Worm (Caenorhabditis elegans) whole organism, L4 larva: Measurements from ENCODE around the gene sumv-1.

Source experiments
- F49E8.2 ChIP-seq: sonication (generic microtip); optimal IDR thresholded peaks from 2 replicates; lab custom pipeline; 2016; ENCODE audit warnings: missing compliant biosample characterization, mild to moderate bottlenecking, missing genetic modification characterization, borderline replicate concordance
- T20F7.1 ChIP-seq: fragments of 200-800 bp; sonication (Bioruptor generic); optimal IDR thresholded peaks from 2 replicates; lab custom pipeline; 2018; ENCODE audit warnings: mild to moderate bottlenecking, missing genetic modification characterization, missing compliant biosample characterization
- T26A8.4 ChIP-seq: fragments of 200-800 bp; sonication (Bioruptor generic); IDR thresholded peaks from 2 replicates; pipeline ENCODE4 v1.3.6; 2022; ENCODE audit warnings: missing genetic modification characterization, missing compliant biosample characterization
- Y105C5A.15 ChIP-seq: fragments of 200-800 bp; sonication (Bioruptor generic); IDR thresholded peaks from 2 replicates; pipeline ENCODE4 v1.3.6; 2022; ENCODE audit warnings: missing genetic modification characterization, missing compliant biosample characterization
- Y48G9A.11 ChIP-seq: fragments of 200-800 bp; sonication (Bioruptor generic); IDR thresholded peaks from 2 replicates; pipeline ENCODE4 v1.3.6; 2022; ENCODE audit warnings: missing genetic modification reagents, missing genetic modification characterization, missing compliant biosample characterization
- Y75B8A.6 ChIP-seq: fragments of 200-800 bp; sonication (Bioruptor generic); IDR thresholded peaks from 2 replicates; pipeline ENCODE4 v1.3.6; 2022; ENCODE audit warnings: missing genetic modification reagents, missing genetic modification characterization, missing compliant biosample characterization
- aha-1 ChIP-seq: fragments of 150-350 bp; peaks from one replicate; lab custom pipeline; 2014; ENCODE audit warnings: missing biosample characterization, missing genetic modification characterization
- aly-2 ChIP-seq: sonication (generic microtip); optimal IDR thresholded peaks from 2 replicates; lab custom pipeline; 2018; ENCODE audit warnings: missing biosample characterization, missing genetic modification characterization
- ama-1 ChIP-seq: fragments of 150-350 bp; optimal IDR thresholded peaks from 2 replicates; lab custom pipeline; 2014; ENCODE audit warnings: inconsistent platforms, mixed read lengths
- ceh-28 ChIP-seq: fragments of 150-350 bp; optimal IDR thresholded peaks from 2 replicates; lab custom pipeline; 2014; ENCODE audit warnings: missing biosample characterization, missing genetic modification reagents, missing genetic modification characterization
- ceh-32 ChIP-seq: sonication (generic microtip); optimal IDR thresholded peaks from 2 replicates; lab custom pipeline; 2016; ENCODE audit warnings: mild to moderate bottlenecking, missing genetic modification characterization, missing compliant biosample characterization; ENCODE audit not compliant: poor library complexity
- ceh-44 ChIP-seq: fragments of 200-800 bp; sonication (Bioruptor generic); IDR thresholded peaks from 2 replicates; pipeline ENCODE4 v1.3.6; 2022; ENCODE audit warnings: missing genetic modification reagents, missing genetic modification characterization, missing compliant biosample characterization
- ceh-82 ChIP-seq: sonication (generic microtip); optimal IDR thresholded peaks from 2 replicates; lab custom pipeline; 2017; ENCODE audit warnings: missing biosample characterization, missing genetic modification characterization
- ces-1 ChIP-seq: fragments of 150-350 bp; sonication (generic microtip); optimal IDR thresholded peaks from 4 replicates; lab custom pipeline; 2014; ENCODE audit warnings: missing biosample characterization, missing genetic modification reagents, missing genetic modification characterization
- daf-16 ChIP-seq, 3 experiments: sonication (generic microtip); optimal IDR thresholded peaks; 2 replicates each; lab custom pipeline; 2016 to 2017; ENCODE audit warnings: missing genetic modification characterization in 3 of 3, missing genetic modification reagents in 3 of 3, mild to moderate bottlenecking in 2 of 3, missing compliant biosample characterization in 2 of 3, missing biosample characterization in 1 of 3, moderate library complexity in 1 of 3
- daf-19 ChIP-seq: fragments of 200-800 bp; sonication (Bioruptor generic); conservative IDR thresholded peaks from 2 replicates; pipeline ENCODE4 v1.3.6; 2022; ENCODE audit warnings: missing genetic modification characterization, missing compliant biosample characterization
- daf-8 ChIP-seq: fragments of 200-800 bp; sonication (Bioruptor generic); IDR thresholded peaks from 2 replicates; pipeline ENCODE4 v1.3.6; 2022; ENCODE audit warnings: missing genetic modification characterization, missing compliant biosample characterization
- dmd-6 ChIP-seq: fragments of 200-800 bp; sonication (Bioruptor generic); IDR thresholded peaks from 2 replicates; pipeline ENCODE4 v1.3.6; 2022; ENCODE audit warnings: missing genetic modification reagents, missing genetic modification characterization, missing compliant biosample characterization
- dve-1 ChIP-seq: sonication (generic microtip); optimal IDR thresholded peaks from 2 replicates; lab custom pipeline; 2017; ENCODE audit warnings: antibody characterized with exemption, mild to moderate bottlenecking, missing genetic modification characterization, missing compliant biosample characterization; ENCODE audit not compliant: insufficient read depth
- fos-1 ChIP-seq: fragments of 150-350 bp; optimal IDR thresholded peaks from 2 replicates; lab custom pipeline; 2014; ENCODE audit warnings: missing biosample characterization, missing genetic modification characterization
- hmg-1.1 ChIP-seq: fragments of 200-800 bp; sonication (Bioruptor generic); IDR thresholded peaks from 2 replicates; pipeline ENCODE4 v1.3.6; 2022; ENCODE audit warnings: missing genetic modification reagents, missing genetic modification characterization, missing compliant biosample characterization
- jun-1 ChIP-seq: fragments of 150-350 bp; optimal IDR thresholded peaks from 2 replicates; lab custom pipeline; 2014; ENCODE audit warnings: missing biosample characterization, missing genetic modification reagents, missing genetic modification characterization
- lin-1 ChIP-seq: fragments of 200-800 bp; sonication (Bioruptor generic); IDR thresholded peaks from 2 replicates; pipeline ENCODE4 v1.3.6; 2022; ENCODE audit warnings: missing genetic modification reagents, missing genetic modification characterization, missing compliant biosample characterization
- lin-15B ChIP-seq: fragments of 150-350 bp; sonication (generic microtip); optimal IDR thresholded peaks from 3 replicates; lab custom pipeline; 2014; ENCODE audit warnings: missing biosample characterization, missing genetic modification characterization
- lin-29 ChIP-seq: fragments of 200-800 bp; sonication (Bioruptor generic); IDR thresholded peaks from 2 replicates; pipeline ENCODE4 v1.3.6; 2022; ENCODE audit warnings: missing genetic modification reagents, missing genetic modification characterization, missing compliant biosample characterization
- lin-38 ChIP-seq: fragments of 200-800 bp; sonication (Bioruptor generic); IDR thresholded peaks from 2 replicates; pipeline ENCODE4 v1.3.6; 2022; ENCODE audit warnings: missing genetic modification reagents, missing genetic modification characterization, missing compliant biosample characterization
- lir-3 ChIP-seq: sonication (generic microtip); optimal IDR thresholded peaks from 2 replicates; lab custom pipeline; 2016; ENCODE audit warnings: mild to moderate bottlenecking, missing genetic modification characterization, missing compliant biosample characterization
- lsy-2 ChIP-seq, 2 experiments: fragments of 150-350 bp in 1 of 2; sonication (generic microtip) in 1 of 2; optimal IDR thresholded peaks; 2 replicates each; lab custom pipeline; 2014 to 2017; ENCODE audit warnings: missing biosample characterization in 2 of 2, missing genetic modification characterization in 2 of 2
- mdt-29 ChIP-seq: fragments of 200-800 bp; sonication (Bioruptor generic); IDR thresholded peaks from 2 replicates; pipeline ENCODE4 v1.3.6; 2022; ENCODE audit warnings: missing genetic modification reagents, missing genetic modification characterization, missing compliant biosample characterization
- nhr-111 ChIP-seq: fragments of 200-800 bp; sonication (Bioruptor generic); optimal IDR thresholded peaks from 2 replicates; lab custom pipeline; 2018; ENCODE audit warnings: mild to moderate bottlenecking, missing genetic modification characterization, missing compliant biosample characterization
- nhr-237 ChIP-seq: sonication (generic microtip); optimal IDR thresholded peaks from 2 replicates; lab custom pipeline; 2017; ENCODE audit warnings: missing biosample characterization, missing genetic modification characterization
- nhr-28 ChIP-seq: fragments of 150-350 bp; optimal IDR thresholded peaks from 2 replicates; lab custom pipeline; 2014; ENCODE audit warnings: missing biosample characterization, missing genetic modification characterization
- nhr-41 ChIP-seq: fragments of 200-800 bp; sonication (Bioruptor generic); IDR thresholded peaks from 2 replicates; pipeline ENCODE4 v1.3.6; 2022; ENCODE audit warnings: missing genetic modification reagents, missing genetic modification characterization, missing compliant biosample characterization
- nhr-48 ChIP-seq: sonication (generic microtip); optimal IDR thresholded peaks from 2 replicates; lab custom pipeline; 2016; ENCODE audit warnings: mild to moderate bottlenecking, missing genetic modification characterization, missing compliant biosample characterization
- nhr-76 ChIP-seq: fragments of 150-350 bp; optimal IDR thresholded peaks from 2 replicates; lab custom pipeline; 2014; ENCODE audit warnings: missing biosample characterization, missing genetic modification characterization
- pha-4 ChIP-seq, 2 experiments: fragments of 150-350 bp in 1 of 2; fragments of 200-800 bp in 1 of 2; sonication (Bioruptor generic) in 1 of 2; IDR thresholded peaks in 1 of 2; optimal IDR thresholded peaks in 1 of 2; 2 replicates each; pipeline versions ENCODE4 v1.3.6 to Lab custom; 2014 to 2022; ENCODE audit warnings: missing genetic modification characterization in 2 of 2, missing genetic modification reagents in 2 of 2, missing biosample characterization in 1 of 2, missing compliant biosample characterization in 1 of 2
- rbr-2 ChIP-seq: sonication (generic microtip); optimal IDR thresholded peaks from 2 replicates; lab custom pipeline; 2016; ENCODE audit warnings: missing genotype, missing genetic modification characterization, missing compliant biosample characterization
- snpc-4 ChIP-seq: fragments of 150-350 bp; optimal IDR thresholded peaks from 2 replicates; lab custom pipeline; 2014; ENCODE audit warnings: missing biosample characterization, missing genetic modification characterization
- spr-3 ChIP-seq: fragments of 200-800 bp; sonication (Bioruptor generic); optimal IDR thresholded peaks from 2 replicates; lab custom pipeline; 2018; ENCODE audit warnings: mild to moderate bottlenecking, missing genetic modification characterization, missing compliant biosample characterization
- tra-1 ChIP-seq: fragments of 200-800 bp; sonication (Bioruptor generic); IDR thresholded peaks from 2 replicates; pipeline ENCODE4 v1.3.6; 2022; ENCODE audit warnings: missing genetic modification reagents, missing genetic modification characterization, missing compliant biosample characterization
- zfp-3 ChIP-seq: fragments of 200-800 bp; sonication (Bioruptor generic); conservative IDR thresholded peaks from 2 replicates; pipeline ENCODE4 v1.3.6; 2022; ENCODE audit warnings: missing genetic modification reagents, missing genetic modification characterization, missing compliant biosample characterization

sumv-1 gene

ce11 chrIII:5273396-5273857 is 19.4 kb upstream of the sumv-1 start, which contains the start of gene ztf-8:
Gene ztf-8 (minus strand): TSS chrIII:5273471.
- TF ChIP-seq lsy-2 (tag; optimal IDR thresholded peaks at IDR 0.05; lab: Kevin White, UChicago) (peak in 1 of 2 experiments; percentile 49), dve-1 (tag; lab: Kevin White, UChicago) (peak; percentile 11), nhr-76 (tag; lab: Kevin White, UChicago) (no peak), nhr-28 (tag; lab: Kevin White, UChicago) (no peak), fos-1 (tag; lab: Kevin White, UChicago) (no peak), hmg-1.1 (GFP tag; lab: Robert Waterston, UW) (0 out of 2 replicates have a peak, but pooled peaks have one; percentile 21), F49E8.2 (tag; lab: Kevin White, UChicago) (peak; percentile 81), daf-8 (GFP tag; lab: Robert Waterston, UW) (no peak), tra-1 (GFP tag; lab: Robert Waterston, UW) (no peak), Y75B8A.6 (GFP tag; lab: Robert Waterston, UW) (peak; percentile 54; the same call in 1 of the 2 replicates), daf-16 (GFP tag; optimal IDR thresholded peaks at IDR 0.05; lab: Kevin White, UChicago) (no peak), daf-16 (tag; optimal IDR thresholded peaks at IDR 0.05; lab: Kevin White, UChicago) (peak; percentile 0), aha-1 (tag; lab: Kevin White, UChicago) (peak; percentile 19), nhr-48 (tag; lab: Kevin White, UChicago) (no peak), T20F7.1 (GFP tag; lab: Kevin White, UChicago) (peak; percentile 3), aly-2 (no peak), ceh-44 (no peak), nhr-237 (tag; lab: Kevin White, UChicago) (no peak), nhr-111 (GFP tag; lab: Kevin White, UChicago) (no peak), ama-1 (lab: Kevin White, UChicago) (peak; percentile 9), dmd-6 (GFP tag; lab: Robert Waterston, UW) (0 out of 2 replicates have a peak, but pooled peaks have one; percentile 6), lir-3 (tag; lab: Kevin White, UChicago) (no peak), ceh-28 (tag; lab: Kevin White, UChicago) (no peak), mdt-29 (GFP tag; lab: Robert Waterston, UW) (no peak), daf-19 (GFP tag; lab: Robert Waterston, UW) (no peak), ceh-82 (tag; lab: Kevin White, UChicago) (no peak), Y48G9A.11 (GFP tag; lab: Robert Waterston, UW) (peak; percentile 65; the same call in 1 of the 2 replicates), spr-3 (GFP tag; lab: Kevin White, UChicago) (peak; percentile 10), ceh-32 (tag; lab: Kevin White, UChicago) (no peak), lin-38 (GFP tag; lab: Robert Waterston, UW) (peak; percentile 54), Y105C5A.15 (GFP tag; lab: Robert Waterston, UW) (no peak), pha-4 (GFP tag; IDR thresholded peaks at IDR 0.05; lab: Robert Waterston, UW) (peak; percentile 43; the same call in 1 of the 2 replicates), pha-4 (tag; optimal IDR thresholded peaks at IDR 0.05; lab: Kevin White, UChicago) (no peak), lin-1 (GFP tag; lab: Robert Waterston, UW) (0 out of 2 replicates have a peak, but pooled peaks have one; percentile 36), T26A8.4 (GFP tag; lab: Robert Waterston, UW) (peak; percentile 62; the same call in 1 of the 2 replicates)

- TF ChIP-seq tra-1 (GFP tag; lab: Robert Waterston, UW) (no peak), rbr-2 (tag; lab: Kevin White, UChicago) (no peak), jun-1 (tag; lab: Kevin White, UChicago) (no peak), lin-15B (tag; lab: Kevin White, UChicago) (no peak), snpc-4 (tag; lab: Kevin White, UChicago) (no peak), zfp-3 (GFP tag; lab: Robert Waterston, UW) (no peak), nhr-41 (GFP tag; lab: Robert Waterston, UW) (no peak), lin-29 (GFP tag; lab: Robert Waterston, UW) (no peak), ces-1 (GFP tag; lab: Kevin White, UChicago) (no peak)
Observed at ce11 chrIII:5269814-5270213, 15.8 kb upstream of the sumv-1 start, which contains the start of gene ZC395.4. Gene ZC395.4 (plus strand): TSS chrIII:5270114.
